Worm (Caenorhabditis elegans) whole organism, L3 larva: ENCODE data around the gene cyk-1.

ENCODE experiments used
- R02D3.7 ChIP-seq: fragments of 150-350 bp; optimal IDR thresholded peaks from 2 replicates; lab custom pipeline; 2014; ENCODE audit warnings: missing biosample characterization, missing genetic modification characterization
- aly-2 ChIP-seq: fragments of 150-350 bp; optimal IDR thresholded peaks from 2 replicates; lab custom pipeline; 2014; ENCODE audit warnings: missing biosample characterization, missing genetic modification characterization
- ceh-82 ChIP-seq: fragments of 150-350 bp; optimal IDR thresholded peaks from 2 replicates; lab custom pipeline; 2014; ENCODE audit warnings: missing biosample characterization, missing genetic modification characterization
- elt-1 ChIP-seq: fragments of 150-350 bp; optimal IDR thresholded peaks from 2 replicates; lab custom pipeline; 2014; ENCODE audit warnings: missing biosample characterization, missing genetic modification characterization
- fkh-10 ChIP-seq: sonication (generic microtip); optimal IDR thresholded peaks from 2 replicates; lab custom pipeline; 2017; ENCODE audit warnings: missing biosample characterization, missing genetic modification reagents, missing genetic modification characterization
- hmg-11 ChIP-seq: sonication (generic microtip); optimal IDR thresholded peaks from 2 replicates; lab custom pipeline; 2016; ENCODE audit warnings: missing genetic modification characterization, missing compliant biosample characterization
- lin-15B ChIP-seq: fragments of 150-350 bp; optimal IDR thresholded peaks from 2 replicates; lab custom pipeline; 2014; ENCODE audit warnings: missing biosample characterization, missing genetic modification characterization
- lin-39 ChIP-seq: fragments of 150-350 bp; optimal IDR thresholded peaks from 2 replicates; lab custom pipeline; 2018; ENCODE audit warnings: missing biosample characterization, missing genetic modification reagents, missing genetic modification characterization
- mml-1 ChIP-seq: fragments of 150-350 bp; sonication (generic microtip); optimal IDR thresholded peaks from 3 replicates; lab custom pipeline; 2014; ENCODE audit warnings: missing biosample characterization, missing genetic modification characterization
- nfya-1 ChIP-seq: sonication (generic microtip); optimal IDR thresholded peaks from 2 replicates; lab custom pipeline; 2017; ENCODE audit warnings: missing genetic modification characterization, mild to moderate bottlenecking, missing compliant biosample characterization, antibody characterized with exemption, moderate library complexity; ENCODE audit not compliant: insufficient read depth
- skn-1 ChIP-seq: fragments of 150-350 bp; optimal IDR thresholded peaks from 2 replicates; lab custom pipeline; 2014; ENCODE audit warnings: missing biosample characterization, missing genetic modification characterization
- unc-62 ChIP-seq: fragments of 150-350 bp; sonication (generic microtip); optimal IDR thresholded peaks from 4 replicates; lab custom pipeline; 2014; ENCODE audit warnings: missing biosample characterization, missing genetic modification reagents, missing genetic modification characterization
- zag-1 ChIP-seq: fragments of 150-350 bp; optimal IDR thresholded peaks from 2 replicates; lab custom pipeline; 2014; ENCODE audit warnings: missing biosample characterization, missing genetic modification characterization
- ztf-11 ChIP-seq: fragments of 150-350 bp; optimal IDR thresholded peaks from 2 replicates; lab custom pipeline; 2014; ENCODE audit warnings: missing biosample characterization, missing genetic modification characterization

DNA sequence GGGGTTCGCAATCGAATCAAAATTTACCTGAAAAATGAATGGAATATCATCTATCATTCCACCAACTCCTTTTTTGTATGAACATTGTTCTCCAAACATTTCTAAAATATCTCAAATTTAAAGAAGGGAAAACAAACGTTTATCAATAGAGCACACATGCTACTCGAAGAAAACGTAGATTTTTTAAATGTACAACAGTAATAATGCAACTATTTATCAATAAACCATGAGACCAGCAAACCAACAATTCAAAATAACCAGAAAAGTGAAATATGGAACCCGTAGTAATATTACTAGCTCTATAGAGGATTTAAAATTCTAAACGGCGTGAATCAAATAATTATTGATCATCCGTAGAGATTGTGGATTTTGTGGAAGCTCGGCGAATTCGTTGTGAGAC lies 49.7 kb upstream of the cyk-1 start, which contains the start of gene ZK418.6:
- no peak for TF ChIP-seq ceh-82 (tag; lab: Kevin White, UChicago)
- no peak for TF ChIP-seq lin-15B
- TF ChIP-seq skn-1 = no peak
- TF ChIP-seq aly-2 (tag; lab: Kevin White, UChicago) = no peak
- TF ChIP-seq nfya-1 (tag; lab: Kevin White, UChicago) = no peak
- TF ChIP-seq unc-62 (GFP tag; lab: Kevin White, UChicago) = no peak
- no peak for TF ChIP-seq fkh-10 (GFP tag; lab: Kevin White, UChicago)
- TF ChIP-seq hmg-11 (tag; lab: Kevin White, UChicago) = no peak
- TF ChIP-seq zag-1 (tag; lab: Kevin White, UChicago) = no peak
- no peak for TF ChIP-seq elt-1 (tag; lab: Kevin White, UChicago)
- no peak for TF ChIP-seq mml-1
- no peak for TF ChIP-seq lin-39
- TF ChIP-seq ztf-11 (tag; lab: Kevin White, UChicago) = no peak
- TF ChIP-seq R02D3.7 (tag; lab: Kevin White, UChicago) = no peak
